Worm (Caenorhabditis elegans) whole organism, L2 larva: ENCODE measurements around the gene kbp-3.
A peak's percentile ranks its signal among the peaks of the same experiment; 100 is the strongest.

Experiments
- C34F6.9 ChIP-seq: fragments of 150-350 bp; optimal IDR thresholded peaks from 2 replicates; lab custom pipeline; 2014; ENCODE audit warnings: missing biosample characterization, missing genetic modification characterization
- F13H6.1 ChIP-seq: sonication (generic microtip); optimal IDR thresholded peaks from 2 replicates; lab custom pipeline; 2016; ENCODE audit warnings: missing genetic modification characterization, missing compliant biosample characterization
- R02D3.7 ChIP-seq: fragments of 150-350 bp; optimal IDR thresholded peaks from 2 replicates; lab custom pipeline; 2014; ENCODE audit warnings: missing biosample characterization, missing genetic modification characterization
- Y55F3AM.14 ChIP-seq: fragments of 200-800 bp; sonication (Bioruptor generic); optimal IDR thresholded peaks from 2 replicates; lab custom pipeline; 2018; ENCODE audit warnings: mild to moderate bottlenecking, missing genetic modification characterization, missing compliant biosample characterization
- aly-2 ChIP-seq: fragments of 150-350 bp; optimal IDR thresholded peaks from 2 replicates; lab custom pipeline; 2014; ENCODE audit warnings: missing biosample characterization, missing genetic modification characterization
- ama-1 ChIP-seq: fragments of 150-350 bp; optimal IDR thresholded peaks from 2 replicates; lab custom pipeline; 2018; ENCODE audit warnings: inconsistent platforms
- blmp-1 ChIP-seq: sonication (generic microtip); optimal IDR thresholded peaks from 2 replicates; lab custom pipeline; 2017; ENCODE audit warnings: missing genetic modification characterization, mild to moderate bottlenecking, missing compliant biosample characterization, antibody characterized with exemption, moderate library complexity; ENCODE audit not compliant: insufficient read depth
- ceh-16 ChIP-seq: fragments of 150-350 bp; optimal IDR thresholded peaks from 2 replicates; lab custom pipeline; 2014; ENCODE audit warnings: missing biosample characterization, missing genetic modification characterization
- ceh-82 ChIP-seq: fragments of 150-350 bp; optimal IDR thresholded peaks from 2 replicates; lab custom pipeline; 2014; ENCODE audit warnings: missing biosample characterization, missing genetic modification characterization
- crh-2 ChIP-seq: sonication (generic microtip); optimal IDR thresholded peaks from 2 replicates; lab custom pipeline; 2017; ENCODE audit warnings: missing biosample characterization, missing genetic modification characterization
- elt-1 ChIP-seq: fragments of 150-350 bp; optimal IDR thresholded peaks from 2 replicates; lab custom pipeline; 2014; ENCODE audit warnings: missing biosample characterization, missing genetic modification characterization
- elt-3 ChIP-seq: sonication (generic microtip); optimal IDR thresholded peaks from 2 replicates; lab custom pipeline; 2017; ENCODE audit warnings: missing biosample characterization, missing genetic modification characterization
- fos-1 ChIP-seq: fragments of 150-350 bp; optimal IDR thresholded peaks from 2 replicates; lab custom pipeline; 2014; ENCODE audit warnings: missing biosample characterization, missing genetic modification characterization
- gmeb-1 ChIP-seq: fragments of 150-350 bp; optimal IDR thresholded peaks from 2 replicates; lab custom pipeline; 2014; ENCODE audit warnings: missing biosample characterization, missing genetic modification characterization
- lin-11 ChIP-seq: fragments of 150-350 bp; sonication (generic microtip); optimal IDR thresholded peaks from 2 replicates; lab custom pipeline; 2014; ENCODE audit warnings: missing biosample characterization, missing genetic modification characterization, inconsistent platforms, mixed read lengths
- lin-13 ChIP-seq: fragments of 150-350 bp; optimal IDR thresholded peaks from 2 replicates; lab custom pipeline; 2014; ENCODE audit warnings: missing biosample characterization, missing genetic modification reagents, missing genetic modification characterization
- lin-39 ChIP-seq: fragments of 150-350 bp; optimal IDR thresholded peaks from 2 replicates; lab custom pipeline; 2014; ENCODE audit warnings: missing biosample characterization, missing genetic modification reagents, missing genetic modification characterization
- mbf-1 ChIP-seq: sonication (generic microtip); optimal IDR thresholded peaks from 2 replicates; lab custom pipeline; 2017; ENCODE audit warnings: missing biosample characterization, missing genetic modification characterization
- mdl-1 ChIP-seq, 2 experiments: fragments of 150-350 bp in 1 of 2; sonication (generic microtip) in 1 of 2; optimal IDR thresholded peaks; 2 replicates each; lab custom pipeline; 2017; ENCODE audit warnings: missing biosample characterization in 2 of 2, missing genetic modification characterization in 2 of 2
- nhr-10 ChIP-seq: sonication (generic microtip); optimal IDR thresholded peaks from 2 replicates; lab custom pipeline; 2017; ENCODE audit warnings: missing biosample characterization, missing genetic modification characterization
- nhr-11 ChIP-seq: fragments of 150-350 bp; optimal IDR thresholded peaks from 2 replicates; lab custom pipeline; 2014; ENCODE audit warnings: missing biosample characterization, missing genetic modification characterization
- nhr-12 ChIP-seq: fragments of 150-350 bp; optimal IDR thresholded peaks from 2 replicates; lab custom pipeline; 2014; ENCODE audit warnings: missing biosample characterization, missing genetic modification characterization
- nhr-129 ChIP-seq: fragments of 150-350 bp; optimal IDR thresholded peaks from 2 replicates; lab custom pipeline; 2014; ENCODE audit warnings: missing biosample characterization, missing genetic modification characterization
- nhr-21 ChIP-seq: fragments of 150-350 bp; optimal IDR thresholded peaks from 2 replicates; lab custom pipeline; 2014; ENCODE audit warnings: missing biosample characterization, missing genetic modification characterization
- nhr-237 ChIP-seq: fragments of 150-350 bp; optimal IDR thresholded peaks from 2 replicates; lab custom pipeline; 2014; ENCODE audit warnings: missing biosample characterization, missing genetic modification characterization
- nhr-6 ChIP-seq: fragments of 150-350 bp; optimal IDR thresholded peaks from 2 replicates; lab custom pipeline; 2014; ENCODE audit warnings: missing biosample characterization, missing genetic modification characterization
- nhr-77 ChIP-seq: fragments of 150-350 bp; optimal IDR thresholded peaks from 2 replicates; lab custom pipeline; 2014; ENCODE audit warnings: missing biosample characterization, missing genetic modification characterization
- peb-1 ChIP-seq: fragments of 150-350 bp; optimal IDR thresholded peaks from 2 replicates; lab custom pipeline; 2014; ENCODE audit warnings: missing biosample characterization, missing genetic modification characterization
- sem-4 ChIP-seq: fragments of 150-350 bp; optimal IDR thresholded peaks from 2 replicates; lab custom pipeline; 2014; ENCODE audit warnings: missing biosample characterization, missing genetic modification reagents, missing genetic modification characterization
- sma-3 ChIP-seq: sonication (generic microtip); optimal IDR thresholded peaks from 2 replicates; lab custom pipeline; 2016; ENCODE audit warnings: missing genetic modification reagents, missing genetic modification characterization, missing compliant biosample characterization
- sma-9 ChIP-seq, 2 experiments: fragments of 150-350 bp in 1 of 2; sonication (generic microtip) in 1 of 2; optimal IDR thresholded peaks; 2 replicates each; lab custom pipeline; 2014 to 2016; ENCODE audit warnings: missing genetic modification characterization in 2 of 2, mild to moderate bottlenecking in 1 of 2, missing biosample characterization in 1 of 2, missing compliant biosample characterization in 1 of 2, missing genetic modification reagents in 1 of 2, moderate library complexity in 1 of 2
- snpc-4 ChIP-seq: fragments of 150-350 bp; optimal IDR thresholded peaks from 2 replicates; lab custom pipeline; 2014; ENCODE audit warnings: missing biosample characterization, missing genetic modification characterization
- unc-55 ChIP-seq: fragments of 150-350 bp; sonication (generic microtip); optimal IDR thresholded peaks from 3 replicates; lab custom pipeline; 2014; ENCODE audit warnings: missing biosample characterization, missing genetic modification reagents, missing genetic modification characterization
- unc-62 ChIP-seq: fragments of 150-350 bp; optimal IDR thresholded peaks from 2 replicates; lab custom pipeline; 2014; ENCODE audit warnings: missing biosample characterization, missing genetic modification reagents, missing genetic modification characterization

The kbp-3 gene

DNA sequence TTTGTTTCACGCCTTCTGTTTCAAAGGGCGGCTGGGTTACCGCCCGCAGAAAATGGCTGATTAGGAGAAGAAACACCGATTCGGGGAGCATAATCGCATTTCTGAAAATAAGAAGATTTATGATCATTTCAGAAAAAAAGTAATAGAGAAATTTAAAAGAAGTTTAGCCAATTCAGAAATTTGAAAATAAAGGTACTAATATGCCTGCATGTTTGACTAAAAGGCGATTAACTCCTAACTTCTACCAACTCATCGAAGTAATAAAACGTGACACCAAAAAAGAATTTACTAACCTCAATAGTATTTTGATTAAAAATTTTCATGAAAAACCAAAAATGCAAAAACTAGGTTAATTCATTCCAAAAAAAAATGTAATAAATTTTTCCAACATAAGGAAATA lies 34.9 kb upstream of the kbp-3 start, which contains the start of gene plx-2:
plx-2 (minus strand) TSS at position 101 of the 400 bp plus-strand sequence.
- no peak for TF ChIP-seq ceh-16 (tag; lab: Kevin White, UChicago)
- no peak for TF ChIP-seq crh-2 (tag; lab: Kevin White, UChicago)
- no peak for TF ChIP-seq unc-62 (GFP tag; lab: Kevin White, UChicago)
- no peak for TF ChIP-seq nhr-77 (tag; lab: Kevin White, UChicago)
- no peak for TF ChIP-seq elt-1 (tag; lab: Kevin White, UChicago)
- no peak for TF ChIP-seq elt-3
- no peak for TF ChIP-seq nhr-11
- TF ChIP-seq nhr-10 (tag; lab: Kevin White, UChicago) = no peak
- no peak for TF ChIP-seq lin-13 (GFP tag; lab: Kevin White, UChicago)
- TF ChIP-seq F13H6.1 = no peak
- no peak for TF ChIP-seq snpc-4
- no peak for TF ChIP-seq Y55F3AM.14
- no peak for TF ChIP-seq ceh-82 (tag; lab: Kevin White, UChicago)
- no peak for TF ChIP-seq ama-1 (lab: Kevin White, UChicago)
- TF ChIP-seq nhr-21 = no peak
- TF ChIP-seq mdl-1 (tag; optimal IDR thresholded peaks at IDR 0.05; lab: Kevin White, UChicago) = no peak
- no peak for TF ChIP-seq mbf-1 (tag; lab: Kevin White, UChicago)
- no peak for TF ChIP-seq nhr-237
- TF ChIP-seq sma-9 (GFP tag; optimal IDR thresholded peaks at IDR 0.05; lab: Kevin White, UChicago) = no peak
- TF ChIP-seq sma-9 (tag; optimal IDR thresholded peaks at IDR 0.05; lab: Kevin White, UChicago) = no peak
- TF ChIP-seq blmp-1 (tag; lab: Kevin White, UChicago) = no peak
- TF ChIP-seq, all 48 proteins: peak for 0

ce11 chrII:14416988-14417387 lies 27.1 kb upstream of the kbp-3 start:
- TF ChIP-seq mbf-1 (tag; lab: Kevin White, UChicago) = no peak
- TF ChIP-seq lin-11 (tag; lab: Kevin White, UChicago) = no peak
- TF ChIP-seq crh-2 (tag; lab: Kevin White, UChicago) = no peak
- TF ChIP-seq C34F6.9 (tag; lab: Kevin White, UChicago) = peak; percentile 51
- TF ChIP-seq unc-55 = peak; percentile 52
- TF ChIP-seq snpc-4 = peak; percentile 43
- no peak for TF ChIP-seq blmp-1 (tag; lab: Kevin White, UChicago)

DNA sequence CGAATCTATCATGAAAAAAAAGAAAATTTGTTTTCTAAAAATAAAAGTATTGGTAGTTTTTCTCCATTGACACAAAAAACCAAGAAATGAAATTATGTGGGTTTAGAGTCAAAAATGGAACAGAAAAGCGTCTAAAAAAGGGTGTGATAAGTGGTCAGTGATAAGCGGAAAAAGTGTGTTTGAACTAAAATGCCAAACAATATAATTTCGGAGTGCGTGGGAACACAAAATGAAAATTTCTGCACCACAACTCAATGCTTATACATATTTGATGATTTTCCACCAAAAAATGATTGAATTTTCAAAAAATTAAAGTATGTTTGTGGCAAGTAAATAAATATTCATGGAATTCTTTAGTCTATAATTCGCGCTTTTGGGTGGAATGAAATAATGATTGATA lies 25.5 kb upstream of the kbp-3 start:
- no peak for TF ChIP-seq mdl-1 (tag; optimal IDR thresholded peaks at IDR 0.05; lab: Kevin White, UChicago)
- peak; percentile 10 for TF ChIP-seq unc-55
- TF ChIP-seq fos-1 (tag; lab: Kevin White, UChicago) = peak; percentile 22
- no peak for TF ChIP-seq nhr-6 (tag; lab: Kevin White, UChicago)
- TF ChIP-seq, all 48 proteins: peak for 2

DNA sequence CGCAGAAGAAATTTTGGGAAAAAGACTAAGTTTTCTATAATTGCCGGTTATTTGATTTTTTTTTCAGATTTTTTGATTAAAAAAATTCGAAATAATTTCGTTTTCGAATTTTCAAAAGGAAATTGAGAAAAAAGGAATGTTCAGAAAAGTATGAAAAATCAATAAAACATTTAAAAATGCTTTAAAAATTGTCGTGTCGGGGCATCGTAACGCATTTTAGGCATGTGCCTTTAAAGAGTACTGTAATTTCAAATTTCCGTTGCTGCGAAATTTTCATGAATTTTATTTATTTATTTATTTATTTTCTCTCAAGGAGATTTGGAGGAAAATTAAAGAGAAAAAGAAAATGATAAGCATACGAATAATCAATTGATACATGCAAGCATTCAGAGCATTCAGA lies 23.8 kb upstream of the kbp-3 start:
- TF ChIP-seq R02D3.7 (tag; lab: Kevin White, UChicago) = no peak
- no peak for TF ChIP-seq sem-4 (tag; lab: Kevin White, UChicago)
- no peak for TF ChIP-seq elt-3
- no peak for TF ChIP-seq nhr-12
- TF ChIP-seq lin-11 (tag; lab: Kevin White, UChicago) = no peak
- no peak for TF ChIP-seq sma-3 (GFP tag; lab: Kevin White, UChicago)
- no peak for TF ChIP-seq elt-1 (tag; lab: Kevin White, UChicago)
- TF ChIP-seq lin-13 (GFP tag; lab: Kevin White, UChicago) = no peak
- TF ChIP-seq fos-1 (tag; lab: Kevin White, UChicago) = no peak
- TF ChIP-seq nhr-10 (tag; lab: Kevin White, UChicago) = no peak
- TF ChIP-seq C34F6.9 (tag; lab: Kevin White, UChicago) = no peak
- TF ChIP-seq nhr-11 = no peak

- TF ChIP-seq lin-39 (tag; lab: Kevin White, UChicago) = no peak
- peak; percentile 16 for TF ChIP-seq nhr-129
- TF ChIP-seq gmeb-1 = peak; percentile 49
- TF ChIP-seq mdl-1 (tag; optimal IDR thresholded peaks at IDR 0.05; lab: Kevin White, UChicago) = no peak
- TF ChIP-seq aly-2 = no peak
- no peak for TF ChIP-seq peb-1 (tag; lab: Kevin White, UChicago)
- no peak for TF ChIP-seq unc-62 (GFP tag; lab: Kevin White, UChicago)
- TF ChIP-seq Y55F3AM.14 = no peak
These were observed 23.2 kb upstream of the kbp-3 start, which contains the start of gene exl-1 for ce11 chrII:14413035-14413525. Gene exl-1 (minus strand): TSS chrII:14413475.
